Fruit fly (Drosophila melanogaster): ENCODE results near the gene Vps53.

Vps53 gene

DNA sequence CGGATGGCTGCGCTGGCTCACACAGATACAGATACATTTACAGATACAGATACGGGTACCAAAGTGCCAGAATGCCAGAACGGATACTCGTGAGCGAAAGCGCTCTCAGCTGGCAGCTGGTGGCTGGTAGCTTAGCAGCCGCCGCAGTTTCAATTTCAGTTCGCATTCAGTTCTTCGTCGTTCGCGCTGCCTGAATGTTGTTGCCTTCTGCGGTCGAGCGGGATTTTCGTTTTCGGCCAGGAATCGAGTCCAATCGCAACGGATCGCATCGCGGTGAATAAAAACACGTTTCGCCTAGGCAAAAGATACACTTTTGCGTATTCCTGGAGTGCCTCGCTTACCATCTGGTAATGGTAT lies 52.1 kb downstream of the Vps53 start, which contains the start of gene Atet:
Atet (plus strand) TSS at position 156 of the 357 bp plus-strand sequence.
- TF ChIP-seq CG8478 (optimal IDR thresholded peaks at IDR 0.05) (no peak), CTCF (optimal IDR thresholded peaks at IDR 0.05) (no peak)

DNA sequence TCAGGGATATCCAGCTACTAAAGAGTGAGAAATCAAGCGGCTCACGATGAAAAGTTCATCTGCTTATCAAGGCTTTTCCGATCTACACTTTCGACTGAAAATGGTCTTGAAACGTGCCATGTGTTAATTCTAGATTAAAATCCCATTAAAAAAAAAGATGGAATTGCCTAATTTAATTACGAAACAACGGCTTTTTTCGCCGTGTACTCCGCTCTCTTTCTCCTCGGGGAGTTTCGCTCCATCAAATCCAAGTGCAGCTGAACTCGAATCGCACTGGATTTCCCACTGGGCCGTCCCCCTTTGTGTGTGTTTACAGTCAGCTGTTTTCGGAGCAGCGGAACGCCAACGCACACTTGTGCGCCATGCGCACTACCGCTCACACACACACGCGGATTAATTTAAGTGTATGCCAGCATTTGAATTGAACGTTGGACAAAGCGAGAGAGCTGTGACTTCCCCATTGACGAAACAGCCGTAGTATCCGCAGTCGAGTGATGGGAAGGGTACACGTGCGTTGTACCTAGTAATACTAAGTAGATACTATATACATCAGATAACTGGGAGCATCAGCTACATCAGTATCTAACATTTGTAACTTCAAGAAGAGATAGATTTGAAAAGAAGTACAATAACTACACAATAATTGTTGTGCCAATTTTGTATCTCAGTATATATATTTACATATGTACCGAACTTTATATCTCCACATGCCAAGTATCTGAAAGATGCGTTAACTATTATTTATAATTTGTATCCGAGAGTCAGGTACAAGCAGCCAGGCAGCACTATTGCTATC lies 52.7 kb downstream of the Vps53 start:
- TF ChIP-seq CTCF (optimal IDR thresholded peaks at IDR 0.05): no peak
- no peak for TF ChIP-seq CG8478 (optimal IDR thresholded peaks at IDR 0.05)
